Worm (Caenorhabditis elegans) whole organism, midembryonic: ENCODE results near the gene spig-1.
"Not testable (repeated sequence)": the region's sequence is repeated elsewhere in the genome, so short reads cannot be mapped to it uniquely, and the experiment has no call there.

Experiments
- T22C8.4 ChIP-seq: fragments of 200-800 bp; sonication (Bioruptor generic); IDR thresholded peaks from 2 replicates; pipeline ENCODE4 v1.3.6; 2022; ENCODE audit warnings: missing genetic modification characterization, missing compliant biosample characterization
- cog-1 ChIP-seq: sonication (generic microtip); optimal IDR thresholded peaks from 2 replicates; lab custom pipeline; 2016; ENCODE audit warnings: missing genetic modification characterization, missing compliant biosample characterization
- flt-1 ChIP-seq: fragments of 200-800 bp; sonication (Bioruptor generic); IDR thresholded peaks from 2 replicates; pipeline ENCODE4 v1.3.6; 2022; ENCODE audit warnings: missing genetic modification characterization, missing compliant biosample characterization
- klf-2 ChIP-seq: fragments of 200-800 bp; sonication (Bioruptor generic); conservative IDR thresholded peaks from 2 replicates; pipeline ENCODE4 v1.3.6; 2022; ENCODE audit warnings: missing genetic modification reagents, missing genetic modification characterization, missing compliant biosample characterization
- med-1 ChIP-seq: sonication (generic microtip); optimal IDR thresholded peaks from 2 replicates; lab custom pipeline; 2017; ENCODE audit warnings: missing genetic modification characterization, mild to moderate bottlenecking, missing compliant biosample characterization, antibody characterized with exemption, missing genetic modification reagents; ENCODE audit not compliant: insufficient read depth
- ref-1 ChIP-seq: fragments of 200-800 bp; sonication (Bioruptor generic); conservative IDR thresholded peaks from 2 replicates; pipeline ENCODE4 v1.3.6; 2022; ENCODE audit warnings: missing genetic modification reagents, missing genetic modification characterization, missing compliant biosample characterization
- tab-1 ChIP-seq: fragments of 200-800 bp; sonication (Bioruptor generic); IDR thresholded peaks from 2 replicates; pipeline ENCODE4 v1.3.6; 2022; ENCODE audit warnings: missing genetic modification characterization, missing compliant biosample characterization
- ztf-23 ChIP-seq: fragments of 200-800 bp; sonication (Bioruptor generic); IDR thresholded peaks from 2 replicates; pipeline ENCODE4 v1.3.6; 2022; ENCODE audit warnings: missing genetic modification reagents, missing genetic modification characterization, missing compliant biosample characterization
- ztf-29 ChIP-seq: fragments of 200-800 bp; sonication (Bioruptor generic); IDR thresholded peaks from 2 replicates; pipeline ENCODE4 v1.3.6; 2022; ENCODE audit warnings: missing genetic modification reagents, missing genetic modification characterization, missing compliant biosample characterization

Gene spig-1

DNA sequence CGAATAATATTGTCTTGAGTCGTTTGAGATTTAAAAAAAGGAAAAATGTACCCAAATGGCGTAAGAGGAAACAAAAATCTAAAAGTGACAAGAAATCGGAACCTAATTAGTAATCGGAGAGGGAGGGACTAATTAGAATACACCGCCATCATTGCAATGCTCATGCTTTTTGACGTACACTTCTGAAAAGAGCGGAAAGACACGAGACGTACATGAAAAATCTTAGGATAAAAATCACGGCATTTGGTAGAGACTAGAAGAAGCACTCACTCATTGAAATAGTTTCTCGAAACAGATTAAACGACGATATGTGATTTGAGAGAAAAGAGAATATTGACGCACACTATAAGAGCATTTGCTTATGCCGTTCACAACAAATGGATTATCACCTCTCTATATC is 28.5 kb upstream of the spig-1 start:
- TF ChIP-seq T22C8.4 (GFP tag; lab: Robert Waterston, UW) (no peak), tab-1 (no peak), ztf-23 (no peak), flt-1 (no peak), med-1 (no peak), ref-1 (GFP tag; lab: Robert Waterston, UW) (no peak), ztf-29 (GFP tag; lab: Robert Waterston, UW) (no peak)

DNA sequence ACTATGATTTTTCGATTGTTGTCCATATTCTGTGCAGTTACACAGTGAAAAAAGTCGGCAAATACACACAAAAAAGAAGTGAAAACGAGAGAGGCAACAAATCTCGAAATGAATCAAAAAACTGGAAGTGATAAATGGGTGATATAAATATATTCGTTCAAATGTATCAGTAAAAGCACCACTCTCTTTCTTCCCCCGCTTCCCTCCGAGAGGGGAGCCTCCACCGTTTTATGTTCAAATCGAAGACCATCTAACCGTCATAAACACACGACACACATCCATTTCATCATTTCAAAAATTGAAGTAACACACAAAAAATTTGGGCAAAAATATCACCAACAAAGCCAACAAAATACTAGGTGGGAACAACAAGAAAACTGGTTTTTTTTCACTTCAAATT is 24.5 kb upstream of the spig-1 start, which contains the start of gene F20A1.6:
Gene F20A1.6, minus strand, starts transcription at position 101 of the 400 bp plus-strand sequence.
- no peak for TF ChIP-seq ref-1 (GFP tag; lab: Robert Waterston, UW)
- no peak for TF ChIP-seq tab-1
- no peak for TF ChIP-seq med-1
- no peak for TF ChIP-seq cog-1 (tag; lab: Kevin White, UChicago)
- TF ChIP-seq ztf-29 (GFP tag; lab: Robert Waterston, UW): no peak
- no peak for TF ChIP-seq flt-1

- TF ChIP-seq ref-1 (GFP tag; lab: Robert Waterston, UW) (no peak), tab-1 (no peak), med-1 (no peak), flt-1 (no peak), klf-2 (GFP tag; lab: Robert Waterston, UW) (no peak)
These were observed 15.0 kb upstream of the spig-1 start, which contains the start of gene twk-11 for ce11 chrV:7036475-7036874. Gene twk-11 (minus strand): TSS chrV:7036575.

DNA sequence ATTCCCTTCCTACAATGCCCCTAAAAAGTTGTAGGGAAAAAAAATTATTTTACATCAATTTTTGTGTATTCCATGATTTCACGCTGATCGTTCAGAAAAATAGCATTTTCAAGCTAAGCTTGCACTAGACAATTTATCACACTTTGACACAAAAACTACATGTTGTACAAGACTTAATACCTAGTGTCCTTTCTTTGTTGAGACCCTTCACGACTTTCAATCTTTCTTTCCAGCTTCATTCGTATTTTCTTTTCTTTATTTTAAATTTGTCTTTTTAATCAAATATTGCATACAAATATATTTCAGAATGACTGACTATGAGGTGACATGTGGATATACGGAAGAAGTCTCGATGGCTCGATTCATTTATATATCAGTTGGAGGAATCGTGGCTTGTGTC is 5.5 kb upstream of the spig-1 start, which contains the start of gene F20A1.2:
Gene F20A1.2, plus strand, starts transcription at position 301 of the 400 bp plus-strand sequence.
- TF ChIP-seq cog-1 (tag; lab: Kevin White, UChicago) (no peak), flt-1 (no peak), tab-1 (no peak), ztf-29 (GFP tag; lab: Robert Waterston, UW) (no peak), T22C8.4 (GFP tag; lab: Robert Waterston, UW) (no peak), ref-1 (GFP tag; lab: Robert Waterston, UW) (no peak), med-1 (no peak), klf-2 (GFP tag; lab: Robert Waterston, UW) (no peak), ztf-23 (no peak)

DNA sequence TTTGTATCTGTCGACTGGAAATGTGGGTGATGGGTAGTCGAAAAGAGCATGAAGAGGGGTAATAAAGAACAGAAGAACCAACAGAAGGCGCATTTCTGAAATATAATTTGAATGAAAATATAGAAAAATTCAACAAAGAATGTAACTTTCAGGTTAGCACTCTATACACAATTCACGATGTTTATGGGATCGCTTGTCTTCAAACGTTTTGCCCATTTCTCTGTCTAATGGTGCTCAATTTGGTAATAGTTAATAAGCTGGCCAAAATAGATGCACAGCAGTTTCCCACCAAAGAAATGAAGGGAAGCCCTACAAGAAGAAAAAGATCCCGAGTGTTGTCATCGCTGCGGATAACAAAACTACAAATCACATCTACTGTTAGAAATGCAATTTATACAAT is 4.0 kb upstream of the spig-1 start, which contains the start of gene F20A1.8:
Gene F20A1.8, minus strand, starts transcription at position 101 of the 400 bp plus-strand sequence.
- no peak for TF ChIP-seq ztf-23

ce11 chrV:7050153-7050552 is 1.4 kb upstream of the spig-1 start:
- no peak for TF ChIP-seq klf-2 (GFP tag; lab: Robert Waterston, UW)
- TF ChIP-seq T22C8.4 (GFP tag; lab: Robert Waterston, UW): no peak
- no peak for TF ChIP-seq flt-1
- TF ChIP-seq ztf-29 (GFP tag; lab: Robert Waterston, UW): no peak

DNA sequence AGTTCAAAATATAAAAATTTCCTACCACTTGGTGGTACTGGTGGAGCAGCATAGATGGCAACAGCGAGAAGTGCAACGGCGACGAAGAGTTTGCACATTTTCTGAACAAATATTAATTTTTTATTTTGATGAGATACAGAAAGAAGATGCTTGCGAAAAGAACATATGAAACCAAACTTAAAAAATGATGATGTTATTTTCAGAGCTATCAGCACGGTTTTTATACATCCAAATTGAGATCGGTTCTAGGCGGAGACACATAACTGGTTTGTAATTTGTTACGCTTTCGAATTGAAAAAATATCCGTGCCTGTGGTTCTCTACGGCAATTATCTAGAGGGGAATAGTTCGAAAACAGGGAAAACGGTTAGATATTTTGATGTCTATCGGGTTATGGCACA is 1.6 kb downstream of the spig-1 start, which contains the start of gene txt-17:
Gene txt-17, minus strand, starts transcription at position 101 of the 400 bp plus-strand sequence.
- TF ChIP-seq T22C8.4 (GFP tag; lab: Robert Waterston, UW) (no peak), klf-2 (GFP tag; lab: Robert Waterston, UW) (no peak), ref-1 (GFP tag; lab: Robert Waterston, UW) (no peak), tab-1 (no peak), cog-1 (tag; lab: Kevin White, UChicago) (no peak), ztf-29 (GFP tag; lab: Robert Waterston, UW) (no peak), ztf-23 (no peak), flt-1 (no peak), med-1 (no peak)

ce11 chrV:7054598-7054997 is 3.1 kb downstream of the spig-1 start, which contains the start of gene spig-8:
Gene spig-8 (plus strand): TSS chrV:7054898.
- TF ChIP-seq ztf-29 (GFP tag; lab: Robert Waterston, UW) (no peak), tab-1 (no peak), flt-1 (no peak)

DNA sequence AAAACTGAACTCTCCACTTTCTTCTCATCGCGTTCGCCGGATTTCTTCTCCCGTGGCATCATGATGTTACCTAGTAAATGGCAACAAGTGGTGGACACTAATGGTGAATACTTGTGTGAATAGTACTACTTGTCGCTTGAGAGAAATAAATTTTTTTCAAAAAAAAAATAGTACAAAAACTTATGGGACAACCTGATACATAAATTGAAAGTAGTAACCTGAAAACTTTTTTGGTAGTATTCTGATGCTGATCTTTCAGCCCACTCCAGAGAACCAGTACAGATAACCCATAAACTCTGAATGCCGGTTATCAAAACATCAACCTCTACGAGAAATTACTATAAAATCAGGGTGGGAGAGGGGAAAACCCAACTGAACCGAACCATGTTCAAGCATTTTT is 6.3 kb downstream of the spig-1 start, which contains the start of gene Y57E12AL.2:
Gene Y57E12AL.2, plus strand, starts transcription at position 301 of the 400 bp plus-strand sequence.
- TF ChIP-seq med-1; ztf-23; cog-1 (tag; lab: Kevin White, UChicago): not testable (repeated sequence)

DNA sequence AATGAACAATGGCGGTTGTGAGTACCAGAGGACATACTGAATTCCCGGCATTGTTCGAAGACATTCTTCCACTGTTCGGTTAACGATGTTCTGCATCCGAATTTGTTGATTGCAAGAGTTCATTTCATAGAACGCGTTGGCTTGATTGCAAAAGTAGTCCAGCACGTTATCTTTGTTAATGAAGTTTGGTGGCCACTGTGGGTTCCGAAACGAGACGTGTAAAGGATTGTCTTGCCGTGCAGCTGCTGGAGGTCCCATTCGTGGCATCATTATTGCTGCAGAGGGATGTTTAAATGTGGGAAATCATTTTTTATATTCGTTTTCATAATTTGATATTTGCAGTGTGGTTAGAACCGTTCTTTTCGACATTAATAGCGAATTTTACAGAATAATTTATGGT is 7.8 kb downstream of the spig-1 start, which contains the start of gene mdt-6:
Gene mdt-6, minus strand, starts transcription at position 275 of the 400 bp plus-strand sequence.
- TF ChIP-seq klf-2 (GFP tag; lab: Robert Waterston, UW) (no peak), med-1 (no peak), ref-1 (GFP tag; lab: Robert Waterston, UW) (no peak)

DNA sequence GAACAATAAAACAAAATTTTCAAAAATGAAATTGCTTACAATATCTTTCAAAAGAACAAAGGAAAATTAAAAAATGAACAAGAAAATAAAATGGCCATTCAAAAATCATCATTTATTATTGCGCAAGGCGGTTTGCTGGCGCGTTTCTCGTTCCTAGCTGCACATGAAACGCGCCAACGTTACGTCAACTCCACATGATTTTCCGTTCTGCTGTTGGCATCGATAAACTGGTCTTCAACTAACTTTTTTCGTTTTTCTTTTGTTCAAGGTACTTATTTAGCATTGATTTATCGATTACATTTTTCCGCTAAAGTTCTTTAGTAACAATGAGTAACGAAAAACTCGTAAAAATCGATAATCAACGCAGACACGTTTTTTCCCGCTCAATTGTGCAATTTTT is 8.9 kb downstream of the spig-1 start, which contains the start of the genes Y57E12AL.6 and Y57E12AL.1:
Gene Y57E12AL.6, minus strand, starts transcription at position 75 of the 400 bp plus-strand sequence.
Gene Y57E12AL.1, plus strand, starts transcription at position 135 of the 400 bp plus-strand sequence.
- TF ChIP-seq tab-1 (0 out of 2 replicates have a peak, but pooled peaks have one; percentile 38), ref-1 (GFP tag; lab: Robert Waterston, UW) (no peak), ztf-23 (peak; percentile 80), med-1 (peak; percentile 56), flt-1 (peak; percentile 54), klf-2 (GFP tag; lab: Robert Waterston, UW) (peak; percentile 50; the same call in 1 of the 2 replicates), T22C8.4 (GFP tag; lab: Robert Waterston, UW) (peak; percentile 54), cog-1 (tag; lab: Kevin White, UChicago) (peak; percentile 43), ztf-29 (GFP tag; lab: Robert Waterston, UW) (0 out of 2 replicates have a peak, but pooled peaks have one; percentile 15)
